Worm (Caenorhabditis elegans) whole organism, mixed stage, embryonic: ENCODE results near the gene K08E4.8.

Source experiments
- M03D4.4 ChIP-seq: sonication (generic microtip); optimal IDR thresholded peaks from 2 replicates; lab custom pipeline; 2017; ENCODE audit warnings: mild to moderate bottlenecking, missing genetic modification characterization, missing compliant biosample characterization
- bed-3 ChIP-seq: fragments of 200-800 bp; sonication (Bioruptor generic); optimal IDR thresholded peaks from 3 replicates; lab custom pipeline; 2018; ENCODE audit warnings: mild to moderate bottlenecking, missing genetic modification characterization, moderate library complexity, missing compliant biosample characterization
- blmp-1 ChIP-seq: fragments of 150-350 bp; optimal IDR thresholded peaks from 2 replicates; lab custom pipeline; 2014; ENCODE audit warnings: missing biosample characterization, missing genetic modification characterization
- ceh-39 ChIP-seq: fragments of 150-350 bp; optimal IDR thresholded peaks from 2 replicates; lab custom pipeline; 2014; ENCODE audit warnings: missing biosample characterization, missing genetic modification characterization
- ceh-43 ChIP-seq: fragments of 200-800 bp; sonication (Bioruptor generic); optimal IDR thresholded peaks from 2 replicates; lab custom pipeline; 2018; ENCODE audit warnings: mild to moderate bottlenecking, missing genetic modification characterization, moderate library complexity, missing compliant biosample characterization
- ceh-83 ChIP-seq: fragments of 200-800 bp; sonication (Bioruptor generic); optimal IDR thresholded peaks from 2 replicates; lab custom pipeline; 2018; ENCODE audit warnings: mild to moderate bottlenecking, missing genetic modification characterization, missing compliant biosample characterization
- ces-1 ChIP-seq: fragments of 150-350 bp; optimal IDR thresholded peaks from 2 replicates; lab custom pipeline; 2014; ENCODE audit warnings: missing biosample characterization, missing genetic modification reagents, missing genetic modification characterization
- elt-1 ChIP-seq: sonication (generic microtip); optimal IDR thresholded peaks from 2 replicates; lab custom pipeline; 2017; ENCODE audit warnings: missing genetic modification characterization, mild to moderate bottlenecking, missing compliant biosample characterization, antibody characterized with exemption, moderate library complexity, borderline replicate concordance; ENCODE audit not compliant: insufficient read depth
- elt-3 ChIP-seq: fragments of 150-350 bp; optimal IDR thresholded peaks from 2 replicates; lab custom pipeline; 2014; ENCODE audit warnings: missing biosample characterization, missing genetic modification characterization
- flh-1 ChIP-seq: fragments of 200-800 bp; sonication (Bioruptor generic); optimal IDR thresholded peaks from 2 replicates; lab custom pipeline; 2018; ENCODE audit warnings: mild to moderate bottlenecking, missing genetic modification characterization, moderate library complexity, missing compliant biosample characterization
- hlh-1 ChIP-seq: fragments of 150-350 bp; optimal IDR thresholded peaks from 2 replicates; lab custom pipeline; 2014; ENCODE audit warnings: missing biosample characterization, missing genetic modification reagents, missing genetic modification characterization
- lin-13 ChIP-seq: fragments of 150-350 bp; optimal IDR thresholded peaks from 2 replicates; lab custom pipeline; 2014; ENCODE audit warnings: missing biosample characterization, missing genetic modification characterization
- lin-32 ChIP-seq: fragments of 200-800 bp; sonication (Bioruptor generic); optimal IDR thresholded peaks from 2 replicates; lab custom pipeline; 2018; ENCODE audit warnings: mild to moderate bottlenecking, missing genetic modification characterization, missing compliant biosample characterization
- lsy-2 ChIP-seq: fragments of 150-350 bp; optimal IDR thresholded peaks from 2 replicates; lab custom pipeline; 2014; ENCODE audit warnings: missing biosample characterization, missing genetic modification characterization
- mep-1 ChIP-seq: fragments of 150-350 bp; optimal IDR thresholded peaks from 2 replicates; lab custom pipeline; 2017; ENCODE audit warnings: missing biosample characterization, missing genetic modification reagents, missing genetic modification characterization, inconsistent platforms
- mls-2 ChIP-seq: sonication (generic microtip); optimal IDR thresholded peaks from 2 replicates; lab custom pipeline; 2016; ENCODE audit warnings: mild to moderate bottlenecking, missing genetic modification characterization, moderate library complexity, missing compliant biosample characterization
- nhr-12 ChIP-seq: fragments of 150-350 bp; optimal IDR thresholded peaks from 2 replicates; lab custom pipeline; 2014; ENCODE audit warnings: missing biosample characterization, missing genetic modification characterization
- nhr-2 ChIP-seq: fragments of 150-350 bp; optimal IDR thresholded peaks from 2 replicates; lab custom pipeline; 2014; ENCODE audit warnings: missing biosample characterization, missing genetic modification characterization
- nhr-237 ChIP-seq: fragments of 150-350 bp; optimal IDR thresholded peaks from 2 replicates; lab custom pipeline; 2014; ENCODE audit warnings: missing biosample characterization, missing genetic modification characterization
- nhr-28 ChIP-seq: fragments of 150-350 bp; optimal IDR thresholded peaks from 2 replicates; lab custom pipeline; 2014; ENCODE audit warnings: missing biosample characterization, missing genetic modification characterization
- nhr-76 ChIP-seq: sonication (generic microtip); optimal IDR thresholded peaks from 2 replicates; lab custom pipeline; 2017; ENCODE audit warnings: missing biosample characterization, missing genetic modification characterization
- pha-4 ChIP-seq: fragments of 150-350 bp; optimal IDR thresholded peaks from 2 replicates; lab custom pipeline; 2018; ENCODE audit warnings: missing biosample characterization, missing genetic modification reagents, missing genetic modification characterization
- sem-2 ChIP-seq: fragments of 200-800 bp; sonication (Bioruptor generic); optimal IDR thresholded peaks from 2 replicates; lab custom pipeline; 2018; ENCODE audit warnings: mild to moderate bottlenecking, missing genetic modification characterization, missing compliant biosample characterization
- snpc-4 ChIP-seq: fragments of 150-350 bp; optimal IDR thresholded peaks from 2 replicates; lab custom pipeline; 2014; ENCODE audit warnings: missing biosample characterization, missing genetic modification characterization
- sptf-1 ChIP-seq: sonication (generic microtip); optimal IDR thresholded peaks from 2 replicates; lab custom pipeline; 2017; ENCODE audit warnings: mild to moderate bottlenecking, missing genetic modification characterization, moderate library complexity, missing compliant biosample characterization
- tbx-8 ChIP-seq: fragments of 200-800 bp; sonication (Bioruptor generic); optimal IDR thresholded peaks from 2 replicates; lab custom pipeline; 2018; ENCODE audit warnings: mild to moderate bottlenecking, missing genetic modification characterization, moderate library complexity, missing compliant biosample characterization
- unc-120 ChIP-seq: sonication (generic microtip); optimal IDR thresholded peaks from 2 replicates; lab custom pipeline; 2017; ENCODE audit warnings: missing genetic modification characterization, missing compliant biosample characterization; ENCODE audit not compliant: poor library complexity, severe bottlenecking
- unc-39 ChIP-seq: fragments of 150-350 bp; optimal IDR thresholded peaks from 2 replicates; lab custom pipeline; 2014; ENCODE audit warnings: missing biosample characterization, missing genetic modification characterization
- unc-62 ChIP-seq: fragments of 150-350 bp; optimal IDR thresholded peaks from 2 replicates; lab custom pipeline; 2014; ENCODE audit warnings: missing biosample characterization, missing genetic modification reagents, missing genetic modification characterization
- zip-8 ChIP-seq: fragments of 150-350 bp; optimal IDR thresholded peaks from 2 replicates; lab custom pipeline; 2014; ENCODE audit warnings: missing biosample characterization, missing genetic modification characterization
- ztf-11 ChIP-seq: fragments of 150-350 bp; optimal IDR thresholded peaks from 2 replicates; lab custom pipeline; 2014; ENCODE audit warnings: missing biosample characterization, missing genetic modification characterization

The K08E4.8 gene

DNA sequence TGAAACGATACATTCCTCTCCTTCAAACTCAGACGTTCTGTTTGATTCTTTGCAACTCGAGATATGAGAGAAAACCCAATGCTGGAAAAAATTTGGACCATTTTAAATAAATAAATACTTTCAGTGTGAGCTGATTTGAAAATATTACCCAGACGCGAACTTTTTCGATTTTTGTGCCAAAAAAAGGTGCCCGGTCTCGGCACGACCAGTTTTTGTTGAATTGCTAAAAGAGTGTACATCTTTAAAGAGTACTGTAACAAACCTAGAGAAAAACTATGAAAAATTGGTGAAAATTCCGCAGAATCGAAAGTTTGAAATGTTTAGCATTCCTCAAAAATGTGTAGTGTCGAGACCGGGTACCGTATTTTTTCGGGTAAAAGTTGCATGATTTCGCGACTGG lies at the start of gene K08E4.8:
K08E4.8 (minus strand) TSS at position 101 of the 400 bp plus-strand sequence.
- TF ChIP-seq unc-62 (GFP tag; lab: Kevin White, UChicago): no peak
- TF ChIP-seq nhr-28 (tag; lab: Kevin White, UChicago): no peak
- no peak for TF ChIP-seq hlh-1 (tag; lab: Kevin White, UChicago)
- TF ChIP-seq ztf-11 (tag; lab: Kevin White, UChicago): no peak

DNA sequence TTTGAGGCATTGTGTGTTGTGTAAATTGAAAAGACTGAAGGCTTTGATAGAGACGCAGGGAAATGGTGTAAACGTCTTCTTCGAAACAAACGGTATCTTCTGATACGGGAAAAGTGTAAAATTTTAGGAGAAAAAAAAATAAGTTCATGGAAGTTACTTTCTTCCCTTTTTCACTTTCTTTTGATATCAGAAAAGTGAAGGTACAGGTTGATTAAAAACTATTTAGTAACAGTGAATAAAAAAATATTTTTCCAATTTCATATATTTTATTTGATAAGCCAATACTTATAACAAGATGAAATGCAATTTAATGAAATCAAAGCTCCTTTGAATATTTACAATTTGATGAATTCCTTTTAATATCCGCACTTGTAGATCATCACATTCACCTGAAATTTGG lies 49.2 kb upstream of the K08E4.8 start, which contains the start of gene col-129:
col-129 (minus strand) TSS at position 101 of the 400 bp plus-strand sequence.
- TF ChIP-seq sptf-1 (no peak), bed-3 (GFP tag; lab: Kevin White, UChicago) (no peak), ceh-39 (tag; lab: Kevin White, UChicago) (no peak)

DNA sequence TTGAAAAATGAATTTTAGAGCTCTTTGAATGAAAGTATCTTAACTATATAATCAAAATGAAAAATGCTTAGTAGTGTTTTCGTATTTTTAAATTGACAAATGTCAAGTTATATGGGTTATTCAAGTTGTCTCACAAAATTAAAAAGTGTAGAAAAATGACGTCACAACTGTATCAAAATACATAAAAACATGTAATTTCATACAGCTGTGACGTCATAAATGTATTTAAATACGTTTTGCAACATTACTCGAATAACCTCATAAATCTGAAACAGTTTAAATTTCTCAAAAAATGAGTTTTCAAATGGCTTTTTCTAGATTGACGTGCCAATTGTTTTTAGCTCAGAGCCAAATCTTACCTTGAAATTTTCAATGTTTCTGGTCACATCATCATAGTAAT lies 48.6 kb upstream of the K08E4.8 start:
- TF ChIP-seq pha-4 (tag; lab: Kevin White, UChicago) (no peak), hlh-1 (tag; lab: Kevin White, UChicago) (no peak), M03D4.4 (tag; lab: Kevin White, UChicago) (no peak), nhr-76 (no peak), nhr-28 (tag; lab: Kevin White, UChicago) (no peak), zip-8 (tag; lab: Kevin White, UChicago) (peak; percentile 98), flh-1 (GFP tag; lab: Kevin White, UChicago) (no peak)

DNA sequence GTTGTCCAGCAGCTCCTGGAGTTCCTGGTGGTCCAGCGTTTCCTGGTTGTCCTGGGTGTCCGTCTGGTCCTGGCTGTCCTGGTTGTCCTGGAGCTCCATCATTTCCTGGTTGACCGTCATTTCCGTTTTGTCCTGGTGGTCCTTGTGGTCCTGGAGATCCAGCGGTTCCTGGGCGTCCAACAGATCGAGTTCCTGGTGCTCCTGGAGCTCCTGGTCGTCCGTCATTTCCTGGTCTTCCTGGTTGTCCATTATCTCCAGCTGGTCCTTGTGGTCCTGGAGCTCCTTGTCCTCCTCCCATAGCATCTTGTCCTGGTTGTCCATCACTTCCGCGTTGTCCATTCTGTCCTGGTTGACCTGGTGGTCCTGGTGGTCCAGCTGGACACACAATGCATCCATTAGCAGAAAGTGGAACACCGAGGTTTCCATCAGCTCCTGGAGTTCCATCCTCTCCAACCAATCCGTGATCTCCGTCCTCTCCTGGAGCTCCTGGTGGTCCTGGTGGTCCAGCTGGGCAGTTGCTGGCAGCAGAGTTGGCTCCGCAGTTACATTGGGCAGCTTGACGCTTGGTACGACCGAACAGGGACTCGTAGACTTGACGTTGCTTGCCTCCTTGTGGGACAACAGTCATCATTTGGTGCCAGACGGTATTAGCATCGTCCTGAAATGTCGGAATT lies 48.0 kb upstream of the K08E4.8 start:
- no peak for TF ChIP-seq elt-1
- no peak for TF ChIP-seq lin-13 (tag; lab: Kevin White, UChicago)
- TF ChIP-seq blmp-1: no peak
- no peak for TF ChIP-seq ceh-43 (GFP tag; lab: Kevin White, UChicago)
- no peak for TF ChIP-seq elt-3 (tag; lab: Kevin White, UChicago)
- TF ChIP-seq unc-120 (tag; lab: Kevin White, UChicago): no peak
- no peak for TF ChIP-seq hlh-1 (tag; lab: Kevin White, UChicago)
- TF ChIP-seq lin-32 (GFP tag; lab: Kevin White, UChicago): no peak
- TF ChIP-seq ceh-83 (GFP tag; lab: Kevin White, UChicago): no peak
- no peak for TF ChIP-seq mls-2 (tag; lab: Kevin White, UChicago)
- no peak for TF ChIP-seq snpc-4
- no peak for TF ChIP-seq pha-4 (tag; lab: Kevin White, UChicago)
- no peak for TF ChIP-seq bed-3 (GFP tag; lab: Kevin White, UChicago)
- TF ChIP-seq nhr-12 (tag; lab: Kevin White, UChicago): no peak
- TF ChIP-seq nhr-2 (tag; lab: Kevin White, UChicago): no peak
- TF ChIP-seq nhr-76: no peak
- no peak for TF ChIP-seq unc-39
- TF ChIP-seq unc-62 (GFP tag; lab: Kevin White, UChicago): no peak
- TF ChIP-seq ztf-11 (tag; lab: Kevin White, UChicago): no peak

DNA sequence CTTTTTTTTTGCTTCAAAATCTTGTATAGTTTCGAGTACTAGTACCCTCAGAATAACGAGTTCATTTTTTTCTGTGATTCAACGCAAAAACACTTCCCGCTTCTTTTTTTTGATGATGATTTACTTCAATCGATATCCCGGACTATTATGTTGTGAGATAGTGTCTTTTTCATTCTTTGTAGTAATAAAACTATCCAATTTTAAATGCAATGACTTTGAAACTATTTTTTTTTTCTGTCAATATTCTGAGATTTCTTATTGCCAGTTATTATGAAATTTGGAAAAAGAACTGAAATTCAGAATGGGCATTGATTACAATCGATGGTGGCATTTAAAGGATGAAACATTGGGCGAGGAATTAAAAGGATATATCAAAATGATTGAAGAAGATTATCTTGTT lies 44.4 kb upstream of the K08E4.8 start, which contains the start of gene M18.3:
M18.3 (plus strand) TSS at position 301 of the 400 bp plus-strand sequence.
- no peak for TF ChIP-seq mep-1
- TF ChIP-seq nhr-2 (tag; lab: Kevin White, UChicago): no peak
- TF ChIP-seq ceh-39 (tag; lab: Kevin White, UChicago): no peak
- no peak for TF ChIP-seq tbx-8 (GFP tag; lab: Kevin White, UChicago)
- TF ChIP-seq ces-1: no peak
- TF ChIP-seq, all 35 proteins: peak for 0

DNA sequence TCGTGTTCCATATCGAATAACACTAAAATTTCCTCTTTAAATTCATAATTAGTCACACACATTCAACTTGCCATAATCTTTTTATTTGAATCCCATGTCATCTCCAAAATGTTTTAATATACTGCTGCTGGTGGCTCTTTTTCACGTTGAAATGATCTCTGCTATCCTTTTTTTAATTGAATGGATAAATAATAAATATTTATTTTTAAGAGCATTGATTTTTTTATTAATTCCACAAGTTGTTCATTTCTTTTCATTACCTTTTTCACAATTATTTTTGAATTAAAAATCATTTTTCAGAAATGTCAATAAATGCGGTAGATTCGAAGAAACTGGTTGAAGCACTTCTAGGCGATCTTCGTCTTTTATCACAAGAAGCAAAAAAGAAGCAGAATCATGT lies 35.4 kb upstream of the K08E4.8 start, which contains the start of gene mon-2:
mon-2 (plus strand) TSS at position 301 of the 400 bp plus-strand sequence.
- TF ChIP-seq bed-3 (GFP tag; lab: Kevin White, UChicago) (no peak), nhr-12 (tag; lab: Kevin White, UChicago) (no peak), unc-120 (tag; lab: Kevin White, UChicago) (no peak), ceh-39 (tag; lab: Kevin White, UChicago) (no peak), nhr-237 (tag; lab: Kevin White, UChicago) (no peak), sptf-1 (no peak), lin-32 (GFP tag; lab: Kevin White, UChicago) (no peak), blmp-1 (no peak), lin-13 (tag; lab: Kevin White, UChicago) (no peak), nhr-28 (tag; lab: Kevin White, UChicago) (no peak), pha-4 (tag; lab: Kevin White, UChicago) (no peak), sem-2 (GFP tag; lab: Kevin White, UChicago) (no peak), ceh-83 (GFP tag; lab: Kevin White, UChicago) (no peak), ztf-11 (tag; lab: Kevin White, UChicago) (no peak), nhr-2 (tag; lab: Kevin White, UChicago) (no peak), ceh-43 (GFP tag; lab: Kevin White, UChicago) (no peak), M03D4.4 (tag; lab: Kevin White, UChicago) (no peak), ces-1 (no peak), lsy-2 (tag; lab: Kevin White, UChicago) (no peak), unc-39 (no peak)
- TF ChIP-seq, all 35 proteins: peak for 0
